Worm (Caenorhabditis elegans): ENCODE results near the gene spp-30.

ce11 chrX:11591620-11592019 is 36.9 kb downstream of the spp-30 start, which contains the start of gene F52D10.2:
- no peak for TF ChIP-seq lsy-2 (tag; optimal IDR thresholded peaks at IDR 0.05)
- TF ChIP-seq snpc-4 (tag; optimal IDR thresholded peaks at IDR 0.05) = no peak
- TF ChIP-seq pha-4 (tag; optimal IDR thresholded peaks at IDR 0.05) = no peak
- TF ChIP-seq unc-62 (GFP tag; optimal IDR thresholded peaks at IDR 0.05) = no peak
- no peak for TF ChIP-seq ceh-39 (tag; optimal IDR thresholded peaks at IDR 0.05)
- no peak for TF ChIP-seq blmp-1 (tag; optimal IDR thresholded peaks at IDR 0.05)
- TF ChIP-seq nhr-28 (tag; optimal IDR thresholded peaks at IDR 0.05) = no peak
- TF ChIP-seq hlh-1 (tag; optimal IDR thresholded peaks at IDR 0.05) = no peak
- TF ChIP-seq lin-13 (tag; optimal IDR thresholded peaks at IDR 0.05) = no peak
- TF ChIP-seq elt-3 (tag; optimal IDR thresholded peaks at IDR 0.05) = no peak
- TF ChIP-seq ham-2 (GFP tag; optimal IDR thresholded peaks at IDR 0.05) = no peak
- TF ChIP-seq cnd-1 (tag; optimal IDR thresholded peaks at IDR 0.05) = no peak
- no peak for TF ChIP-seq unc-39 (tag; optimal IDR thresholded peaks at IDR 0.05)
- no peak for TF ChIP-seq tbx-8 (GFP tag; optimal IDR thresholded peaks at IDR 0.05)

Data from whole organism, mixed stage, embryonic.